Worm (Caenorhabditis elegans) whole organism, mixed stage, embryonic: Measurements from ENCODE around the gene ZK1307.4.

Experiments
- blmp-1 ChIP-seq: fragments of 150-350 bp; optimal IDR thresholded peaks from 2 replicates; lab custom pipeline; 2014; ENCODE audit warnings: missing biosample characterization, missing genetic modification characterization
- elt-1 ChIP-seq: sonication (generic microtip); optimal IDR thresholded peaks from 2 replicates; lab custom pipeline; 2017; ENCODE audit warnings: missing genetic modification characterization, mild to moderate bottlenecking, missing compliant biosample characterization, antibody characterized with exemption, moderate library complexity, borderline replicate concordance; ENCODE audit not compliant: insufficient read depth
- elt-3 ChIP-seq: fragments of 150-350 bp; optimal IDR thresholded peaks from 2 replicates; lab custom pipeline; 2014; ENCODE audit warnings: missing biosample characterization, missing genetic modification characterization
- flh-1 ChIP-seq: fragments of 200-800 bp; sonication (Bioruptor generic); optimal IDR thresholded peaks from 2 replicates; lab custom pipeline; 2018; ENCODE audit warnings: mild to moderate bottlenecking, missing genetic modification characterization, moderate library complexity, missing compliant biosample characterization
- hlh-1 ChIP-seq: fragments of 150-350 bp; optimal IDR thresholded peaks from 2 replicates; lab custom pipeline; 2014; ENCODE audit warnings: missing biosample characterization, missing genetic modification reagents, missing genetic modification characterization
- lsy-2 ChIP-seq: fragments of 150-350 bp; optimal IDR thresholded peaks from 2 replicates; lab custom pipeline; 2014; ENCODE audit warnings: missing biosample characterization, missing genetic modification characterization
- mab-5 ChIP-seq: fragments of 150-350 bp; optimal IDR thresholded peaks from 2 replicates; lab custom pipeline; 2014; ENCODE audit warnings: missing biosample characterization, missing genetic modification characterization
- mep-1 ChIP-seq: fragments of 150-350 bp; optimal IDR thresholded peaks from 2 replicates; lab custom pipeline; 2017; ENCODE audit warnings: missing biosample characterization, missing genetic modification reagents, missing genetic modification characterization, inconsistent platforms
- nhr-12 ChIP-seq: fragments of 150-350 bp; optimal IDR thresholded peaks from 2 replicates; lab custom pipeline; 2014; ENCODE audit warnings: missing biosample characterization, missing genetic modification characterization
- nhr-76 ChIP-seq: sonication (generic microtip); optimal IDR thresholded peaks from 2 replicates; lab custom pipeline; 2017; ENCODE audit warnings: missing biosample characterization, missing genetic modification characterization
- sem-2 ChIP-seq: fragments of 200-800 bp; sonication (Bioruptor generic); optimal IDR thresholded peaks from 2 replicates; lab custom pipeline; 2018; ENCODE audit warnings: mild to moderate bottlenecking, missing genetic modification characterization, missing compliant biosample characterization
- unc-120 ChIP-seq: sonication (generic microtip); optimal IDR thresholded peaks from 2 replicates; lab custom pipeline; 2017; ENCODE audit warnings: missing genetic modification characterization, missing compliant biosample characterization; ENCODE audit not compliant: poor library complexity, severe bottlenecking
- unc-39 ChIP-seq: fragments of 150-350 bp; optimal IDR thresholded peaks from 2 replicates; lab custom pipeline; 2014; ENCODE audit warnings: missing biosample characterization, missing genetic modification characterization
- ztf-11 ChIP-seq: fragments of 150-350 bp; optimal IDR thresholded peaks from 2 replicates; lab custom pipeline; 2014; ENCODE audit warnings: missing biosample characterization, missing genetic modification characterization

ce11 chrII:9652919-9653318 lies 1.3 kb upstream of the ZK1307.4 start, which contains the start of gene ZK1307.3:
- no peak for TF ChIP-seq nhr-12 (tag; lab: Kevin White, UChicago)
- TF ChIP-seq ztf-11 (tag; lab: Kevin White, UChicago): no peak
- TF ChIP-seq blmp-1 (tag; lab: Kevin White, UChicago): no peak
- TF ChIP-seq hlh-1 (tag; lab: Kevin White, UChicago): no peak
- no peak for TF ChIP-seq mab-5 (tag; lab: Kevin White, UChicago)
- no peak for TF ChIP-seq mep-1 (tag; lab: Kevin White, UChicago)
- no peak for TF ChIP-seq nhr-76 (tag; lab: Kevin White, UChicago)
- TF ChIP-seq unc-120 (tag; lab: Kevin White, UChicago): no peak
- TF ChIP-seq elt-1 (tag; lab: Kevin White, UChicago): no peak
- no peak for TF ChIP-seq sem-2 (GFP tag; lab: Kevin White, UChicago)
- TF ChIP-seq lsy-2 (tag; lab: Kevin White, UChicago): no peak
- no peak for TF ChIP-seq flh-1 (GFP tag; lab: Kevin White, UChicago)
- TF ChIP-seq elt-3 (tag; lab: Kevin White, UChicago): no peak
- no peak for TF ChIP-seq unc-39 (tag; lab: Kevin White, UChicago)
